Worm (Caenorhabditis elegans) whole organism, L4 larva: ENCODE results near the gene ins-19.

Experiments used
- D1046.2 ChIP-seq: fragments of 200-800 bp; sonication (Bioruptor generic); IDR thresholded peaks from 2 replicates; pipeline ENCODE4 v1.3.6; 2022; ENCODE audit warnings: missing genetic modification characterization, missing compliant biosample characterization
- F37D6.2 ChIP-seq: sonication (generic microtip); optimal IDR thresholded peaks from 2 replicates; lab custom pipeline; 2016; ENCODE audit warnings: mild to moderate bottlenecking, missing genetic modification characterization, missing compliant biosample characterization
- F44E2.7 ChIP-seq: fragments of 200-800 bp; sonication (Bioruptor generic); IDR thresholded peaks from 2 replicates; pipeline ENCODE4 v2.1.2; 2022; ENCODE audit warnings: missing genetic modification characterization, missing compliant biosample characterization
- F49E8.2 ChIP-seq: sonication (generic microtip); optimal IDR thresholded peaks from 2 replicates; lab custom pipeline; 2016; ENCODE audit warnings: missing compliant biosample characterization, mild to moderate bottlenecking, missing genetic modification characterization, borderline replicate concordance
- T20F7.1 ChIP-seq: fragments of 200-800 bp; sonication (Bioruptor generic); optimal IDR thresholded peaks from 2 replicates; lab custom pipeline; 2018; ENCODE audit warnings: mild to moderate bottlenecking, missing genetic modification characterization, missing compliant biosample characterization
- Y48G9A.11 ChIP-seq: fragments of 200-800 bp; sonication (Bioruptor generic); IDR thresholded peaks from 2 replicates; pipeline ENCODE4 v1.3.6; 2022; ENCODE audit warnings: missing genetic modification reagents, missing genetic modification characterization, missing compliant biosample characterization
- Y5F2A.4 ChIP-seq: fragments of 200-800 bp; sonication (Bioruptor generic); optimal IDR thresholded peaks from 2 replicates; lab custom pipeline; 2018; ENCODE audit warnings: mild to moderate bottlenecking, missing genetic modification characterization, missing compliant biosample characterization
- ZK337.2 ChIP-seq: fragments of 200-800 bp; sonication (Bioruptor generic); IDR thresholded peaks from 2 replicates; pipeline ENCODE4 v1.3.6; 2022; ENCODE audit warnings: missing genetic modification reagents, missing genetic modification characterization, missing compliant biosample characterization
- arid-1 ChIP-seq: fragments of 200-800 bp; sonication (Bioruptor generic); conservative IDR thresholded peaks from 2 replicates; pipeline ENCODE4 v1.3.6; 2022; ENCODE audit warnings: missing genetic modification reagents, missing genetic modification characterization, missing compliant biosample characterization
- ceh-20 ChIP-seq: fragments of 200-800 bp; sonication (Bioruptor generic); IDR thresholded peaks from 2 replicates; pipeline ENCODE4 v1.3.6; 2022; ENCODE audit warnings: missing genetic modification reagents, missing genetic modification characterization, missing compliant biosample characterization
- ceh-28 ChIP-seq: fragments of 150-350 bp; optimal IDR thresholded peaks from 2 replicates; lab custom pipeline; 2014; ENCODE audit warnings: missing biosample characterization, missing genetic modification reagents, missing genetic modification characterization
- ceh-44 ChIP-seq: fragments of 200-800 bp; sonication (Bioruptor generic); IDR thresholded peaks from 2 replicates; pipeline ENCODE4 v1.3.6; 2022; ENCODE audit warnings: missing genetic modification reagents, missing genetic modification characterization, missing compliant biosample characterization
- ceh-62 ChIP-seq: sonication (generic microtip); optimal IDR thresholded peaks from 2 replicates; lab custom pipeline; 2017; ENCODE audit warnings: missing biosample characterization, missing genetic modification characterization
- cey-2 ChIP-seq: sonication (generic microtip); optimal IDR thresholded peaks from 3 replicates; lab custom pipeline; 2017; ENCODE audit warnings: missing genetic modification characterization, mild to moderate bottlenecking, missing compliant biosample characterization, antibody characterized with exemption, borderline replicate concordance; ENCODE audit not compliant: insufficient read depth
- daf-12 ChIP-seq: fragments of 150-350 bp; optimal IDR thresholded peaks from 2 replicates; lab custom pipeline; 2014; ENCODE audit warnings: missing biosample characterization, missing genetic modification reagents, missing genetic modification characterization
- daf-16 ChIP-seq, 3 experiments: sonication (generic microtip); optimal IDR thresholded peaks; 2 replicates each; lab custom pipeline; 2016 to 2017; ENCODE audit warnings: missing genetic modification characterization in 3 of 3, missing genetic modification reagents in 3 of 3, mild to moderate bottlenecking in 2 of 3, missing compliant biosample characterization in 2 of 3, missing biosample characterization in 1 of 3, moderate library complexity in 1 of 3
- dmd-6 ChIP-seq: fragments of 200-800 bp; sonication (Bioruptor generic); IDR thresholded peaks from 2 replicates; pipeline ENCODE4 v1.3.6; 2022; ENCODE audit warnings: missing genetic modification reagents, missing genetic modification characterization, missing compliant biosample characterization
- dmd-8 ChIP-seq: fragments of 200-800 bp; sonication (Bioruptor generic); IDR thresholded peaks from 2 replicates; pipeline ENCODE4 v1.3.6; 2022; ENCODE audit warnings: missing genetic modification characterization, missing compliant biosample characterization
- dmd-9 ChIP-seq: fragments of 200-800 bp; sonication (Bioruptor generic); IDR thresholded peaks from 2 replicates; pipeline ENCODE4 v1.3.6; 2022; ENCODE audit warnings: missing genetic modification reagents, missing genetic modification characterization, missing compliant biosample characterization
- dve-1 ChIP-seq: sonication (generic microtip); optimal IDR thresholded peaks from 2 replicates; lab custom pipeline; 2017; ENCODE audit warnings: antibody characterized with exemption, mild to moderate bottlenecking, missing genetic modification characterization, missing compliant biosample characterization; ENCODE audit not compliant: insufficient read depth
- gei-8 ChIP-seq: fragments of 200-800 bp; sonication (Bioruptor generic); optimal IDR thresholded peaks from 2 replicates; lab custom pipeline; 2018; ENCODE audit warnings: mild to moderate bottlenecking, missing genetic modification characterization, missing compliant biosample characterization
- hif-1 ChIP-seq, 2 experiments: sonication (generic microtip); optimal IDR thresholded peaks; 2 replicates each; lab custom pipeline; 2016 to 2017; ENCODE audit warnings: missing compliant biosample characterization in 2 of 2, missing genetic modification characterization in 2 of 2, missing genetic modification reagents in 2 of 2, missing genotype in 2 of 2, mild to moderate bottlenecking in 1 of 2
- hmg-1.1 ChIP-seq: fragments of 200-800 bp; sonication (Bioruptor generic); IDR thresholded peaks from 2 replicates; pipeline ENCODE4 v1.3.6; 2022; ENCODE audit warnings: missing genetic modification reagents, missing genetic modification characterization, missing compliant biosample characterization
- jun-1 ChIP-seq: fragments of 150-350 bp; optimal IDR thresholded peaks from 2 replicates; lab custom pipeline; 2014; ENCODE audit warnings: missing biosample characterization, missing genetic modification reagents, missing genetic modification characterization
- lim-7 ChIP-seq: fragments of 200-800 bp; sonication (Bioruptor generic); IDR thresholded peaks from 2 replicates; pipeline ENCODE4 v1.3.6; 2022; ENCODE audit warnings: missing genetic modification characterization, missing compliant biosample characterization
- lin-1 ChIP-seq: fragments of 200-800 bp; sonication (Bioruptor generic); IDR thresholded peaks from 2 replicates; pipeline ENCODE4 v1.3.6; 2022; ENCODE audit warnings: missing genetic modification reagents, missing genetic modification characterization, missing compliant biosample characterization
- lin-13 ChIP-seq: fragments of 150-350 bp; optimal IDR thresholded peaks from 2 replicates; lab custom pipeline; 2014; ENCODE audit warnings: missing biosample characterization, missing genetic modification reagents, missing genetic modification characterization
- lin-29 ChIP-seq: fragments of 200-800 bp; sonication (Bioruptor generic); IDR thresholded peaks from 2 replicates; pipeline ENCODE4 v1.3.6; 2022; ENCODE audit warnings: missing genetic modification reagents, missing genetic modification characterization, missing compliant biosample characterization
- lin-38 ChIP-seq: fragments of 200-800 bp; sonication (Bioruptor generic); IDR thresholded peaks from 2 replicates; pipeline ENCODE4 v1.3.6; 2022; ENCODE audit warnings: missing genetic modification reagents, missing genetic modification characterization, missing compliant biosample characterization
- lsy-2 ChIP-seq, 2 experiments: fragments of 150-350 bp in 1 of 2; sonication (generic microtip) in 1 of 2; optimal IDR thresholded peaks; 2 replicates each; lab custom pipeline; 2014 to 2017; ENCODE audit warnings: missing biosample characterization in 2 of 2, missing genetic modification characterization in 2 of 2
- madf-9 ChIP-seq: fragments of 200-800 bp; sonication (Bioruptor generic); conservative IDR thresholded peaks from 2 replicates; pipeline ENCODE4 v1.3.6; 2022; ENCODE audit warnings: missing genetic modification reagents, missing genetic modification characterization, missing compliant biosample characterization
- mep-1 ChIP-seq: fragments of 150-350 bp; sonication (generic microtip); optimal IDR thresholded peaks from 3 replicates; lab custom pipeline; 2014; ENCODE audit warnings: missing biosample characterization, missing genetic modification characterization
- mxl-2 ChIP-seq: fragments of 200-800 bp; sonication (Bioruptor generic); conservative IDR thresholded peaks from 2 replicates; pipeline ENCODE4 v1.3.6; 2022; ENCODE audit warnings: missing genetic modification reagents, missing genetic modification characterization, missing compliant biosample characterization
- nhr-10 ChIP-seq: fragments of 150-350 bp; optimal IDR thresholded peaks from 2 replicates; lab custom pipeline; 2014; ENCODE audit warnings: missing biosample characterization, missing genetic modification characterization
- nhr-102 ChIP-seq: sonication (generic microtip); optimal IDR thresholded peaks from 2 replicates; lab custom pipeline; 2016; ENCODE audit warnings: mild to moderate bottlenecking, missing genetic modification characterization, moderate library complexity, missing compliant biosample characterization
- nhr-237 ChIP-seq: sonication (generic microtip); optimal IDR thresholded peaks from 2 replicates; lab custom pipeline; 2017; ENCODE audit warnings: missing biosample characterization, missing genetic modification characterization
- nhr-28 ChIP-seq: fragments of 150-350 bp; optimal IDR thresholded peaks from 2 replicates; lab custom pipeline; 2014; ENCODE audit warnings: missing biosample characterization, missing genetic modification characterization
- nhr-41 ChIP-seq: fragments of 200-800 bp; sonication (Bioruptor generic); IDR thresholded peaks from 2 replicates; pipeline ENCODE4 v1.3.6; 2022; ENCODE audit warnings: missing genetic modification reagents, missing genetic modification characterization, missing compliant biosample characterization
- nhr-42 ChIP-seq: fragments of 200-800 bp; sonication (Bioruptor generic); IDR thresholded peaks from 2 replicates; pipeline ENCODE4 v1.3.6; 2022; ENCODE audit warnings: missing genetic modification characterization, missing compliant biosample characterization
- nhr-6 ChIP-seq: fragments of 150-350 bp; optimal IDR thresholded peaks from 2 replicates; lab custom pipeline; 2014; ENCODE audit warnings: missing biosample characterization, missing genetic modification characterization
- nhr-76 ChIP-seq: fragments of 150-350 bp; optimal IDR thresholded peaks from 2 replicates; lab custom pipeline; 2014; ENCODE audit warnings: missing biosample characterization, missing genetic modification characterization
- php-3 ChIP-seq: fragments of 200-800 bp; sonication (Bioruptor generic); IDR thresholded peaks from 2 replicates; pipeline ENCODE4 v1.3.6; 2022; ENCODE audit warnings: missing genetic modification reagents, missing genetic modification characterization, missing compliant biosample characterization
- rbr-2 ChIP-seq: sonication (generic microtip); optimal IDR thresholded peaks from 2 replicates; lab custom pipeline; 2016; ENCODE audit warnings: missing genotype, missing genetic modification characterization, missing compliant biosample characterization
- saeg-2 ChIP-seq: fragments of 200-800 bp; sonication (Bioruptor generic); IDR thresholded peaks from 2 replicates; pipeline ENCODE4 v1.3.6; 2022; ENCODE audit warnings: missing genetic modification reagents, missing genetic modification characterization, missing compliant biosample characterization
- spr-3 ChIP-seq: fragments of 200-800 bp; sonication (Bioruptor generic); optimal IDR thresholded peaks from 2 replicates; lab custom pipeline; 2018; ENCODE audit warnings: mild to moderate bottlenecking, missing genetic modification characterization, missing compliant biosample characterization
- unc-130 ChIP-seq: sonication (generic microtip); optimal IDR thresholded peaks from 2 replicates; lab custom pipeline; 2016; ENCODE audit warnings: missing genetic modification reagents, missing genetic modification characterization, missing compliant biosample characterization
- unc-39 ChIP-seq: sonication (generic microtip); optimal IDR thresholded peaks from 2 replicates; lab custom pipeline; 2017; ENCODE audit warnings: missing biosample characterization, missing genetic modification characterization
- vab-7 ChIP-seq: fragments of 200-800 bp; sonication (Bioruptor generic); IDR thresholded peaks from 2 replicates; pipeline ENCODE4 v1.3.6; 2022; ENCODE audit warnings: missing genetic modification reagents, missing genetic modification characterization, missing compliant biosample characterization
- zag-1 ChIP-seq: fragments of 150-350 bp; optimal IDR thresholded peaks from 2 replicates; lab custom pipeline; 2014; ENCODE audit warnings: missing biosample characterization, missing genetic modification characterization
- zip-11 ChIP-seq: fragments of 200-800 bp; sonication (Bioruptor generic); IDR thresholded peaks from 2 replicates; pipeline ENCODE4 v1.3.6; 2022; ENCODE audit warnings: missing genetic modification characterization, missing compliant biosample characterization

Gene ins-19

ce11 chrII:3076915-3077314 lies 49.3 kb downstream of the ins-19 start, which contains the start of gene Y25C1A.8 (continued):
- peak in 1 of 2 experiments; percentile 79 for TF ChIP-seq hif-1 (tag; optimal IDR thresholded peaks at IDR 0.05; lab: Kevin White, UChicago)
- TF ChIP-seq lin-13 (GFP tag; lab: Kevin White, UChicago) = peak; percentile 87
- peak; percentile 82 for TF ChIP-seq nhr-6 (tag; lab: Kevin White, UChicago)
- no peak for TF ChIP-seq nhr-41 (GFP tag; lab: Robert Waterston, UW)
- no peak for TF ChIP-seq nhr-76 (tag; lab: Kevin White, UChicago)
- peak; percentile 71 for TF ChIP-seq Y5F2A.4 (GFP tag; lab: Kevin White, UChicago)
- TF ChIP-seq lin-1 (GFP tag; lab: Robert Waterston, UW) = peak; percentile 89
- TF ChIP-seq ceh-62 (tag; lab: Kevin White, UChicago) = no peak
- TF ChIP-seq nhr-28 = peak; percentile 64
- peak; percentile 95 for TF ChIP-seq dve-1 (tag; lab: Kevin White, UChicago)
- TF ChIP-seq D1046.2 (GFP tag; lab: Robert Waterston, UW) = no peak
- peak; percentile 71 for TF ChIP-seq dmd-9
- TF ChIP-seq vab-7 = peak; percentile 62
- peak; percentile 89 for TF ChIP-seq lin-38 (GFP tag; lab: Robert Waterston, UW)
- peak; percentile 99 to 100 for TF ChIP-seq lsy-2 (tag; optimal IDR thresholded peaks at IDR 0.05; lab: Kevin White, UChicago)
- peak; percentile 95 for TF ChIP-seq hmg-1.1 (GFP tag; lab: Robert Waterston, UW)
- peak; percentile 78 for TF ChIP-seq F37D6.2 (tag; lab: Kevin White, UChicago)
- TF ChIP-seq arid-1 (GFP tag; lab: Robert Waterston, UW) = peak; percentile 83
- TF ChIP-seq ceh-44 (GFP tag; lab: Robert Waterston, UW) = 0 out of 2 replicates have a peak, but pooled peaks have one; percentile 17
- TF ChIP-seq lin-29 = peak; percentile 80
- 0 out of 2 replicates have a peak, but pooled peaks have one; percentile 49 for TF ChIP-seq mxl-2 (GFP tag; lab: Robert Waterston, UW)
- TF ChIP-seq nhr-237 (tag; lab: Kevin White, UChicago) = no peak
- TF ChIP-seq ceh-28 (tag; lab: Kevin White, UChicago) = no peak
- no peak for TF ChIP-seq daf-12
- 0 out of 2 replicates have a peak, but pooled peaks have one; percentile 46 for TF ChIP-seq lim-7
- TF ChIP-seq cey-2 (tag; lab: Kevin White, UChicago) = no peak
- peak; percentile 2 for TF ChIP-seq nhr-10 (tag; lab: Kevin White, UChicago)
- TF ChIP-seq T20F7.1 (GFP tag; lab: Kevin White, UChicago) = no peak
- TF ChIP-seq rbr-2 = peak; percentile 92
- TF ChIP-seq unc-39 (tag; lab: Kevin White, UChicago) = no peak
- TF ChIP-seq daf-16 (GFP tag; optimal IDR thresholded peaks at IDR 0.05; lab: Kevin White, UChicago) = peak in 1 of 2 experiments; percentile 54
- peak; percentile 49 for TF ChIP-seq daf-16 (tag; optimal IDR thresholded peaks at IDR 0.05; lab: Kevin White, UChicago)
- TF ChIP-seq php-3 (GFP tag; lab: Robert Waterston, UW) = peak; percentile 89
- no peak for TF ChIP-seq zag-1
- peak; percentile 35 for TF ChIP-seq unc-130 (GFP tag; lab: Kevin White, UChicago)
- peak; percentile 70; the same call in 1 of the 2 replicates for TF ChIP-seq F44E2.7 (GFP tag; lab: Robert Waterston, UW)
- TF ChIP-seq dmd-8 = no peak
- peak; percentile 38 for TF ChIP-seq gei-8 (GFP tag; lab: Kevin White, UChicago)
- peak; percentile 94 for TF ChIP-seq spr-3
- TF ChIP-seq ceh-20 (GFP tag; lab: Robert Waterston, UW) = peak; percentile 86
- TF ChIP-seq mep-1 (tag; lab: Kevin White, UChicago) = peak; percentile 95
- no peak for TF ChIP-seq zip-11 (GFP tag; lab: Robert Waterston, UW)
- peak; percentile 83 for TF ChIP-seq dmd-6 (GFP tag; lab: Robert Waterston, UW)
- peak; percentile 75 for TF ChIP-seq nhr-42 (GFP tag; lab: Robert Waterston, UW)
- TF ChIP-seq madf-9 (GFP tag; lab: Robert Waterston, UW) = peak; percentile 81
- TF ChIP-seq saeg-2 (GFP tag; lab: Robert Waterston, UW) = 0 out of 2 replicates have a peak, but pooled peaks have one; percentile 50
- TF ChIP-seq F49E8.2 (tag; lab: Kevin White, UChicago) = peak; percentile 67
- TF ChIP-seq nhr-102 (tag; lab: Kevin White, UChicago) = peak; percentile 94
- TF ChIP-seq jun-1 = peak; percentile 78
- TF ChIP-seq ZK337.2 (GFP tag; lab: Robert Waterston, UW) = peak; percentile 61; the same call in 1 of the 2 replicates
- TF ChIP-seq Y48G9A.11 (GFP tag; lab: Robert Waterston, UW) = 0 out of 2 replicates have a peak, but pooled peaks have one; percentile 31
